Fruit fly (Drosophila melanogaster): ENCODE data around the gene CG18259.
A peak's percentile ranks its signal among the peaks of the same experiment; 100 is the strongest.

CG18259 gene

dm6 chrX:18775839-18776538 lies 7.3 kb downstream of the CG18259 start (continued):
- peak; percentile 5 for TF ChIP-seq odd (GFP tag; optimal IDR thresholded peaks at IDR 0.05)
- TF ChIP-seq CG30403 (GFP tag; optimal IDR thresholded peaks at IDR 0.05): peak; percentile 74
- no peak for TF ChIP-seq zen (tag; optimal IDR thresholded peaks at IDR 0.05)
- TF ChIP-seq CG9727 (GFP tag; optimal IDR thresholded peaks at IDR 0.05): peak; percentile 76
- TF ChIP-seq exex (tag; optimal IDR thresholded peaks at IDR 0.05): no peak
- TF ChIP-seq lab (GFP tag; optimal IDR thresholded peaks at IDR 0.05): no peak
- no peak for TF ChIP-seq wdn (GFP tag; IDR thresholded peaks at IDR 0.05)
- peak; percentile 27 for TF ChIP-seq Ets65A (GFP tag)
- no peak for TF ChIP-seq CTCF (GFP tag; optimal IDR thresholded peaks at IDR 0.05)
- TF ChIP-seq CG14710 (tag; optimal IDR thresholded peaks at IDR 0.05): peak; percentile 82
- peak; percentile 47 for TF ChIP-seq chn (GFP tag; optimal IDR thresholded peaks at IDR 0.05)
- no peak for TF ChIP-seq gcm2 (GFP tag; optimal IDR thresholded peaks at IDR 0.05)
- no peak for TF ChIP-seq CG12071 (GFP tag; optimal IDR thresholded peaks at IDR 0.05)
- TF ChIP-seq CG11695 (GFP tag; IDR thresholded peaks at IDR 0.05): no peak
- peak; percentile 37; the same call in 1 of the 3 replicates for TF ChIP-seq CG34422 (GFP tag; IDR thresholded peaks at IDR 0.05)
- TF ChIP-seq CG10462 (GFP tag; optimal IDR thresholded peaks at IDR 0.05): peak; percentile 43
- TF ChIP-seq twi (tag; optimal IDR thresholded peaks at IDR 0.05): peak; percentile 62
- no peak for TF ChIP-seq lov (optimal IDR thresholded peaks at IDR 0.05)
- TF ChIP-seq lov (GFP tag; IDR thresholded peaks at IDR 0.05): no peak
- no peak for TF ChIP-seq z (GFP tag; IDR thresholded peaks at IDR 0.05)
- peak; percentile 77 for TF ChIP-seq CG9437 (GFP tag; optimal IDR thresholded peaks at IDR 0.05)
- no peak for TF ChIP-seq amos (GFP tag; IDR thresholded peaks at IDR 0.05; ENCODE audit: partially characterized antibody)
- no peak for TF ChIP-seq CG31224 (GFP tag; IDR thresholded peaks at IDR 0.05)
- no peak for TF ChIP-seq hkb (optimal IDR thresholded peaks at IDR 0.05)
- peak; percentile 18; the same call in 1 of the 2 replicates for TF ChIP-seq hkb (GFP tag; IDR thresholded peaks at IDR 0.05)
- TF ChIP-seq corto (GFP tag; optimal IDR thresholded peaks at IDR 0.05): peak; percentile 53
- peak; percentile 75 for TF ChIP-seq nom (GFP tag; optimal IDR thresholded peaks at IDR 0.05)
- TF ChIP-seq ro (GFP tag; IDR thresholded peaks at IDR 0.05): no peak
- TF ChIP-seq lmd (GFP tag; IDR thresholded peaks at IDR 0.05): peak; percentile 49; the same call in 1 of the 2 replicates
- TF ChIP-seq her (GFP tag; optimal IDR thresholded peaks at IDR 0.05): no peak
- peak; percentile 36 for TF ChIP-seq Six4 (GFP tag; optimal IDR thresholded peaks at IDR 0.05)
- no peak for TF ChIP-seq TFAM (GFP tag; optimal IDR thresholded peaks at IDR 0.05)
- TF ChIP-seq CG4424 (GFP tag; optimal IDR thresholded peaks at IDR 0.05): peak; percentile 66
- TF ChIP-seq CG11093 (GFP tag; IDR thresholded peaks at IDR 0.05): 0 out of 3 replicates have a peak, but pooled peaks have one; percentile 12
- TF ChIP-seq Abd-B (GFP tag; optimal IDR thresholded peaks at IDR 0.05): peak; percentile 54
- peak; percentile 31 for TF ChIP-seq lbe (GFP tag; optimal IDR thresholded peaks at IDR 0.05)
- peak; percentile 37 for TF ChIP-seq salm (tag; optimal IDR thresholded peaks at IDR 0.05)
- TF ChIP-seq CG17385 (GFP tag; optimal IDR thresholded peaks at IDR 0.05): peak; percentile 66
- TF ChIP-seq Bgb (GFP tag; IDR thresholded peaks at IDR 0.05; ENCODE audit: partially characterized antibody): no peak
- no peak for TF ChIP-seq Dip2 (GFP tag; IDR thresholded peaks at IDR 0.05)
- TF ChIP-seq CG1529 (GFP tag; optimal IDR thresholded peaks at IDR 0.05): peak; percentile 80
- peak; percentile 31 for TF ChIP-seq ac (GFP tag; optimal IDR thresholded peaks at IDR 0.05)
- TF ChIP-seq CG14667 (GFP tag; IDR thresholded peaks at IDR 0.05): no peak
- TF ChIP-seq CG2678 (tag; optimal IDR thresholded peaks at IDR 0.05): peak; percentile 73
- no peak for TF ChIP-seq CG14441 (GFP tag; IDR thresholded peaks at IDR 0.05)
- no peak for TF ChIP-seq CG11456 (GFP tag; IDR thresholded peaks at IDR 0.05)
- no peak for TF ChIP-seq bigmax (GFP tag; optimal IDR thresholded peaks at IDR 0.05)
- TF ChIP-seq CG7372 (GFP tag; IDR thresholded peaks at IDR 0.05): no peak
- no peak for TF ChIP-seq mld (GFP tag; IDR thresholded peaks at IDR 0.05; ENCODE audit: partially characterized antibody)
- no peak for TF ChIP-seq CG43689 (GFP tag; IDR thresholded peaks at IDR 0.05)
- TF ChIP-seq ewg (GFP tag; optimal IDR thresholded peaks at IDR 0.05): peak; percentile 71

All from whole organism, embryonic.